Worm (Caenorhabditis elegans) whole organism, early embryonic: ENCODE results near the gene nhr-207.

Source experiments
- B0310.2 ChIP-seq: sonication (generic microtip); optimal IDR thresholded peaks from 2 replicates; lab custom pipeline; 2016; ENCODE audit warnings: mild to moderate bottlenecking, missing genetic modification characterization, missing compliant biosample characterization
- F13C5.2 ChIP-seq: sonication (generic microtip); optimal IDR thresholded peaks from 2 replicates; lab custom pipeline; 2017; ENCODE audit warnings: mild to moderate bottlenecking, missing genetic modification characterization, inconsistent platforms, missing compliant biosample characterization
- aly-1 ChIP-seq: sonication (generic microtip); optimal IDR thresholded peaks from 2 replicates; lab custom pipeline; 2016; ENCODE audit warnings: missing genetic modification characterization, missing compliant biosample characterization
- ama-1 ChIP-seq: fragments of 150-350 bp; optimal IDR thresholded peaks from 2 replicates; lab custom pipeline; 2014
- ceh-13 ChIP-seq: fragments of 200-800 bp; sonication (Bioruptor generic); optimal IDR thresholded peaks from 2 replicates; lab custom pipeline; 2018; ENCODE audit warnings: mild to moderate bottlenecking, missing genetic modification characterization, missing compliant biosample characterization
- ceh-36 ChIP-seq: sonication (generic microtip); optimal IDR thresholded peaks from 2 replicates; lab custom pipeline; 2016; ENCODE audit warnings: missing genetic modification characterization, inconsistent platforms, missing compliant biosample characterization
- ets-7 ChIP-seq: sonication (generic microtip); optimal IDR thresholded peaks from 2 replicates; lab custom pipeline; 2016; ENCODE audit warnings: missing genotype, missing genetic modification characterization, missing compliant biosample characterization
- flt-1 ChIP-seq: fragments of 200-800 bp; sonication (Bioruptor generic); IDR thresholded peaks from 2 replicates; pipeline ENCODE4 v1.3.6; 2022; ENCODE audit warnings: missing genetic modification characterization, missing compliant biosample characterization
- hmbx-1 ChIP-seq: sonication (generic microtip); optimal IDR thresholded peaks from 2 replicates; lab custom pipeline; 2016; ENCODE audit warnings: mild to moderate bottlenecking, missing genetic modification characterization, missing compliant biosample characterization
- hmg-4 ChIP-seq: fragments of 200-800 bp; sonication (Bioruptor generic); optimal IDR thresholded peaks from 2 replicates; lab custom pipeline; 2018; ENCODE audit warnings: mild to moderate bottlenecking, missing genetic modification characterization, missing compliant biosample characterization
- hnd-1 ChIP-seq: sonication (generic microtip); optimal IDR thresholded peaks from 2 replicates; lab custom pipeline; 2016; ENCODE audit warnings: missing genetic modification characterization, missing compliant biosample characterization
- pes-1 ChIP-seq: fragments of 200-800 bp; sonication (Bioruptor generic); IDR thresholded peaks from 2 replicates; pipeline ENCODE4 v1.3.6; 2022; ENCODE audit warnings: missing genetic modification reagents, missing genetic modification characterization, missing compliant biosample characterization
- scrt-1 ChIP-seq: fragments of 200-800 bp; sonication (Bioruptor generic); IDR thresholded peaks from 2 replicates; pipeline ENCODE4 v1.3.6; 2022; ENCODE audit warnings: missing genetic modification characterization, missing compliant biosample characterization
- sea-1 ChIP-seq: fragments of 200-800 bp; sonication (Bioruptor generic); conservative IDR thresholded peaks from 2 replicates; pipeline ENCODE4 v1.3.6; 2022; ENCODE audit warnings: missing genetic modification characterization, missing compliant biosample characterization
- tbx-11 ChIP-seq: fragments of 200-800 bp; sonication (Bioruptor generic); IDR thresholded peaks from 2 replicates; pipeline ENCODE4 v1.3.6; 2022; ENCODE audit warnings: missing genetic modification characterization, missing compliant biosample characterization
- tbx-37 ChIP-seq: fragments of 200-800 bp; sonication (Bioruptor generic); conservative IDR thresholded peaks from 2 replicates; pipeline ENCODE4 v1.3.6; 2022; ENCODE audit warnings: missing genetic modification reagents, missing genetic modification characterization, missing compliant biosample characterization
- tra-4 ChIP-seq: sonication (generic microtip); optimal IDR thresholded peaks from 2 replicates; lab custom pipeline; 2017; ENCODE audit warnings: missing genetic modification characterization, missing compliant biosample characterization

nhr-207 gene

DNA sequence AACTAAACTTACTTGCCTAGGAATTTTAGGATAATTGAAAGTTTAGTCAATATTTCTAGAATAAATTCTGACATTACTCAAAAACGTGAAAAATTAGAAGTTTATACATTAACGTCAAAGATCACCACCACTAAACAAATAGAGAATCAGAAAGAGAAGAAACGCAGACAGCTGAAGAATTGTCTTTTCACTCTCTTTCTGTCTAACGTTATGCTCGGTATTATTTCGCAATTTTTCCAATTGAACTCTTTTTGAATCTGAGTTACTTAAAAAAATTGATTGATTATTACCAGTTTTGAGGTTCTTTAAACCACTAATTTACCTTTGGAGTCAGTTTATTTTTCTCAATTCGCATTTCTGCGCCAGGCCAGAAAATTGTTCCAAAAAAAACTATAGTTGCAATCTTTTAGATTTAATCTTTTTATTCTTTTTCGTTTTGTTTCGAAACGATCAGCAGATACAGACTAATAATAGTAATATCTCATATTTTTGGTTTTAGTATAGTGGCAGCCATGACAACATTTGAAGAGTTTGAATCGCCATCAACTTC is 4.9 kb downstream of the nhr-207 start, which contains the start of gene nhr-154:
TSS of gene nhr-154 (plus strand) at position 500 of the 550 bp plus-strand sequence.
- TF ChIP-seq ceh-13 (GFP tag; lab: Kevin White, UChicago) (no peak), hnd-1 (tag; lab: Kevin White, UChicago) (no peak), flt-1 (no peak), hmbx-1 (tag; lab: Kevin White, UChicago) (no peak), ceh-36 (tag; lab: Kevin White, UChicago) (no peak), ets-7 (no peak), F13C5.2 (tag; lab: Kevin White, UChicago) (no peak), ama-1 (lab: Kevin White, UChicago) (no peak), hmg-4 (no peak), pes-1 (no peak), tra-4 (tag; lab: Kevin White, UChicago) (no peak), tbx-11 (no peak)

DNA sequence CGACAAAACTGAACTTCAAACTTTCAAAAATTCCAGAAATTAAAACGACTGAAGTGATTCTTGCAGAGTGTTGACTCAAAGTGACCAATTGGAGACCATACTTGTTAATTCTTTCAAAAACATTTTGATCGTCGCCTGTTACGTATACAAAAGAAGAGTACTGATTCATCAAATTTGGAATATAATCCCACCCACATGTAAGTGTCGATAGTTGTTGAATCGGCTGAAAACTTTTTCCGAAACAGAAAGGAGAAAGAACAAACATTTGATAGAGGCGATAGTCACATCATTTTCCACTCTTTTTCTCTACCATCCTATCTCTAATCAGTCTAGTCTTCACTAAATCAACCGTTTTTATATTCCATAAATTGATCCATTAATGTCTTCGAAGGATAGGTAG is 8.0 kb downstream of the nhr-207 start, which contains the start of gene nhr-153:
TSS of gene nhr-153 (plus strand) at position 301 of the 400 bp plus-strand sequence.
- no peak for TF ChIP-seq ceh-13 (GFP tag; lab: Kevin White, UChicago)
- TF ChIP-seq flt-1: no peak
- no peak for TF ChIP-seq hmg-4
- TF ChIP-seq tra-4 (tag; lab: Kevin White, UChicago): no peak
- no peak for TF ChIP-seq sea-1
- no peak for TF ChIP-seq tbx-37 (GFP tag; lab: Robert Waterston, UW)
- TF ChIP-seq tbx-11: no peak
- no peak for TF ChIP-seq F13C5.2 (tag; lab: Kevin White, UChicago)
- TF ChIP-seq hmbx-1 (tag; lab: Kevin White, UChicago): no peak
- TF ChIP-seq B0310.2 (tag; lab: Kevin White, UChicago): no peak
- TF ChIP-seq scrt-1 (GFP tag; lab: Robert Waterston, UW): no peak
- TF ChIP-seq hnd-1 (tag; lab: Kevin White, UChicago): no peak
- TF ChIP-seq ceh-36 (tag; lab: Kevin White, UChicago): no peak
- TF ChIP-seq ama-1 (lab: Kevin White, UChicago): no peak
- TF ChIP-seq aly-1 (tag; lab: Kevin White, UChicago): no peak

DNA sequence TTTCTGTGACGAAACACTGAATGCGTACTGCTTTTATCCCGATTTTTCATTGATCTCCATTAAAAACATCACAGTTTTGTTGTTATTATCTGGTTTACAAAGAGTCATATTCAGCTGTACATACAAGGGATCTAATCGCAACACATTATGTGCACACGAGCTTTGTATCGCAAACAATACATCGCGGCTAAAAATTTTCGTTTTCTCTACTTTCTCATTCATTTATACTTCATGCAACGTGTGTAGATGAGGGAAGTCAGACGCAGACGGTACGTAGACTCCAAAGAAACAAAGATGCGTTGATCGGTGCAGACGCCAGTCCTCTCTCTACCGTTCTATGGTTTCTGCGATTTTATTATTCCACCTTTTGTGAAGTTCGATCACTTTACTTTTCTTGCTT is 10.9 kb downstream of the nhr-207 start, which contains the start of gene nhr-136:
TSS of gene nhr-136 (plus strand) at position 301 of the 400 bp plus-strand sequence.
- no peak for TF ChIP-seq flt-1
- TF ChIP-seq aly-1 (tag; lab: Kevin White, UChicago): no peak
- TF ChIP-seq tra-4 (tag; lab: Kevin White, UChicago): no peak
- no peak for TF ChIP-seq F13C5.2 (tag; lab: Kevin White, UChicago)
- TF ChIP-seq sea-1: no peak
- no peak for TF ChIP-seq pes-1
- TF ChIP-seq ceh-13 (GFP tag; lab: Kevin White, UChicago): no peak

DNA sequence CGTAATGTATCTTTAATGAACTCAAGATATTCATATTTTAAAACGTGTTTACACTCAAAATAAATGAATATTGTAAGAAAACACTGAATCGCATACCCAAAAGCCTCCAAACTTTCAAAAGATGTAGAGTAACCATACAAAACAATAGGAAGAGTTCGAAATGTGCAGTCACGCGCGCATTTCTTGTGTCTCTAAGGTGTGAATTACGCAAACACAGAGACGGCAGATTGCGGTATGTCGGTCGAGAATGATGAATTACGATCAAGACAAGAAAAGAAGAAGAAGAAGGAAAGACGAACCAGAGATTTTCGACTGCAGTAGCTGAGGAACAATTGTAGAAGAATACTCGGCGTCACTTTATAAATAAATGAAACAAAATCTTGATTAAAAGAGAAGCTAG is 15.5 kb downstream of the nhr-207 start, which contains the start of gene lhpp-1:
TSS of gene lhpp-1 (minus strand) at position 354 of the 400 bp plus-strand sequence.
- no peak for TF ChIP-seq hmbx-1 (tag; lab: Kevin White, UChicago)
- TF ChIP-seq F13C5.2 (tag; lab: Kevin White, UChicago): no peak
- TF ChIP-seq ceh-13 (GFP tag; lab: Kevin White, UChicago): no peak
- no peak for TF ChIP-seq hnd-1 (tag; lab: Kevin White, UChicago)
- TF ChIP-seq aly-1 (tag; lab: Kevin White, UChicago): no peak
- no peak for TF ChIP-seq flt-1
- no peak for TF ChIP-seq hmg-4
- TF ChIP-seq tbx-37 (GFP tag; lab: Robert Waterston, UW): no peak
- no peak for TF ChIP-seq tra-4 (tag; lab: Kevin White, UChicago)
- no peak for TF ChIP-seq ceh-36 (tag; lab: Kevin White, UChicago)

DNA sequence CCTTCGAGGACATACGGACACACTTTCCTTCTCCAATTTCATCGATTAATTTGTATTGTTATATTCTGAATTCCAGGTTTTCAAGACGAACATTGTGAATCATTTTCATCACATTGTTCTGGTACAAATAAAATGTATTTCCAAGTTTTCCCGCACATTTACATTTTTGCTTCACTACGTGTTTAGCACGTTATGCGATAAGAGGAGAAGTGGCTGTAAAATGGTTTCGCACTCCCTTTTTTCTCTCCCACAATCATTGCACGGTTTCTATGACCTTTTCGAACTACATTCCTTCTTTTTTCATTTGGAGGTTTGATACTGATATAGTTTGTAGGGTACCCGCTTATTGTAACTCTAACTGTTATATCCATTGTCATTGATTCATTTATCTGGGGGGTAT is 17.8 kb downstream of the nhr-207 start:
- TF ChIP-seq aly-1 (tag; lab: Kevin White, UChicago) (no peak), ceh-36 (tag; lab: Kevin White, UChicago) (no peak), tra-4 (tag; lab: Kevin White, UChicago) (no peak), B0310.2 (tag; lab: Kevin White, UChicago) (no peak), ama-1 (lab: Kevin White, UChicago) (no peak), scrt-1 (GFP tag; lab: Robert Waterston, UW) (no peak), pes-1 (no peak), ets-7 (no peak), tbx-37 (GFP tag; lab: Robert Waterston, UW) (no peak), hmg-4 (no peak), tbx-11 (no peak), flt-1 (no peak), sea-1 (no peak)

DNA sequence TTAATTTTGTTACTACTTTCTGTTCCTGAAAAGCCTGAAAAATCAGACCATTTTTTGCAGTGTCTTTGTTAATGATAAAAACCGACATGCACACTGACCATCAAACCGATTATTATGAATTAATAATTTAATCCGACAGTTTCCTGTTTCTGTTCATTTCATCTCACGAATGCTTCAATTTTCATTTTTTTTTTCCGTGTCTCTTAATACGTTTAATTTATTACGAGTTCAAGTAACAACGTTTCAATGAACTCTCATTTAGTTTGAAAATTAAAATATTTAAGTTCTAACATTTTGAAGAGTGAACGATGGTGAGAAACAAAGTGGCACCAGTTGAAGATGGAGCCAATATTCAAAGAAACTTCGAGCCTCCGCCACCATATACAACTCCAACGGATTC is 18.7 kb downstream of the nhr-207 start, which contains the start of gene spin-1:
TSS of gene spin-1 (plus strand) at position 301 of the 400 bp plus-strand sequence.
- no peak for TF ChIP-seq hmbx-1 (tag; lab: Kevin White, UChicago)
- no peak for TF ChIP-seq ceh-36 (tag; lab: Kevin White, UChicago)
- no peak for TF ChIP-seq tbx-11
- TF ChIP-seq flt-1: no peak
- TF ChIP-seq pes-1: no peak
- no peak for TF ChIP-seq ceh-13 (GFP tag; lab: Kevin White, UChicago)
- TF ChIP-seq scrt-1 (GFP tag; lab: Robert Waterston, UW): no peak
- no peak for TF ChIP-seq sea-1
- no peak for TF ChIP-seq ama-1 (lab: Kevin White, UChicago)
- no peak for TF ChIP-seq F13C5.2 (tag; lab: Kevin White, UChicago)
- TF ChIP-seq aly-1 (tag; lab: Kevin White, UChicago): no peak
- TF ChIP-seq ets-7: no peak
- no peak for TF ChIP-seq hmg-4
- no peak for TF ChIP-seq tra-4 (tag; lab: Kevin White, UChicago)
- no peak for TF ChIP-seq hnd-1 (tag; lab: Kevin White, UChicago)
- no peak for TF ChIP-seq tbx-37 (GFP tag; lab: Robert Waterston, UW)
- TF ChIP-seq B0310.2 (tag; lab: Kevin White, UChicago): no peak

DNA sequence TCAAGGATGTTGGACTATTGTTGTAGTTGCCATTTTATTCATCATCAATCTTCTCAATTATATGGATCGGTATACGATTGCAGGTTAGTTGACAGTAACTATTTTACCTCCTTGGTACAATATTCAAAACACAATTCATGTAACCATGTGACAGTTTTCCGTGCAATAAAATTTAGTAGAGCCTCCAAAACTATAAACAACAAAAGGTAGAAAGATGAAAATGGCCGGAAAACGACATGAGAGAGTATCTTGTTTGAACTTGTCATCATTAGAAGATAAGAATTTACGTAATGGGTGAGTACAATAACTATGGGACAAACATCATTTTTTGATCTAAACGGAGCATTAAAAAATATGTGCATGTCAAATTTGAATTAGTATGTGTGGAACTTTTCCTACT is 19.2 kb downstream of the nhr-207 start:
- no peak for TF ChIP-seq flt-1
- TF ChIP-seq tbx-37 (GFP tag; lab: Robert Waterston, UW): no peak
- no peak for TF ChIP-seq tra-4 (tag; lab: Kevin White, UChicago)
- no peak for TF ChIP-seq ets-7
- no peak for TF ChIP-seq ama-1 (lab: Kevin White, UChicago)
- no peak for TF ChIP-seq ceh-13 (GFP tag; lab: Kevin White, UChicago)
- TF ChIP-seq hnd-1 (tag; lab: Kevin White, UChicago): no peak
- no peak for TF ChIP-seq hmg-4
- no peak for TF ChIP-seq sea-1
- no peak for TF ChIP-seq pes-1
- TF ChIP-seq aly-1 (tag; lab: Kevin White, UChicago): no peak
